Worm (Caenorhabditis elegans): Measurements from ENCODE around the gene C53B7.3.

ce11 chrX:6850412-6850811 is 5.9 kb downstream of the C53B7.3 start:
- TF ChIP-seq hnd-1 (tag; optimal IDR thresholded peaks at IDR 0.05) = no peak
- TF ChIP-seq aly-1 (tag; optimal IDR thresholded peaks at IDR 0.05) = no peak
- no peak for TF ChIP-seq ama-1 (optimal IDR thresholded peaks at IDR 0.05)
- TF ChIP-seq sea-1 (GFP tag; conservative IDR thresholded peaks at IDR 0.05) = no peak
- TF ChIP-seq pes-1 (GFP tag; IDR thresholded peaks at IDR 0.05) = no peak
- TF ChIP-seq hmbx-1 (tag; optimal IDR thresholded peaks at IDR 0.05) = no peak
- no peak for TF ChIP-seq tbx-11 (GFP tag; IDR thresholded peaks at IDR 0.05)
- TF ChIP-seq ets-7 (tag; optimal IDR thresholded peaks at IDR 0.05) = no peak
- TF ChIP-seq F13C5.2 (tag; optimal IDR thresholded peaks at IDR 0.05) = no peak
- TF ChIP-seq ceh-36 (tag; optimal IDR thresholded peaks at IDR 0.05) = no peak
- TF ChIP-seq tbx-37 (GFP tag; conservative IDR thresholded peaks at IDR 0.05) = no peak

Data from whole organism, early embryonic.